Worm (Caenorhabditis elegans): ENCODE results near the gene Y73F8A.5.

DNA sequence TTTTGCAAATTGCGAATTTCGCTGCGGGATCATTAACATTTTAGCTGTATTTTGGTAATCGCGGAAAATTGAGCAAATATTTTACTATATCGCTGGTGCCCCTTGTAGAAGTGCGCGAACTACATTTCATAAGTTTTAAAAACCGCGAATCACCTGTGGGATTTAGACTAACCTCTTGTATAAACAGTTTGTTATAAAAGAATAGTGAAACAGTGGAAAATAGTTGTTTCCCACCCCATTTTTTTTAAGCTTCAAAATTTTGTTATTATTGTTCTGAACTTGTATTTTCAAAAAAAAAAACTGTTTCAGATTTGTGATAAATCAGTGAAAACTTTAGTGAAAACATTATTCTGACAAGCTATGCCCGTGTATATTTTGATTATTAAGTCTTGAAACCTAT, 55.8 kb downstream of the Y73F8A.5 start:
- TF ChIP-seq dao-5 (tag; optimal IDR thresholded peaks at IDR 0.05) (no peak), him-1 (tag; optimal IDR thresholded peaks at IDR 0.05) (no peak), W03F9.2 (tag; optimal IDR thresholded peaks at IDR 0.05) (no peak)
